Worm (Caenorhabditis elegans) whole organism, mixed stage, embryonic: ENCODE measurements around the gene clec-189.

Source experiments
- M03D4.4 ChIP-seq: sonication (generic microtip); optimal IDR thresholded peaks from 2 replicates; lab custom pipeline; 2017; ENCODE audit warnings: mild to moderate bottlenecking, missing genetic modification characterization, missing compliant biosample characterization
- blmp-1 ChIP-seq: fragments of 150-350 bp; optimal IDR thresholded peaks from 2 replicates; lab custom pipeline; 2014; ENCODE audit warnings: missing biosample characterization, missing genetic modification characterization
- ceh-39 ChIP-seq: fragments of 150-350 bp; optimal IDR thresholded peaks from 2 replicates; lab custom pipeline; 2014; ENCODE audit warnings: missing biosample characterization, missing genetic modification characterization
- ceh-43 ChIP-seq: fragments of 200-800 bp; sonication (Bioruptor generic); optimal IDR thresholded peaks from 2 replicates; lab custom pipeline; 2018; ENCODE audit warnings: mild to moderate bottlenecking, missing genetic modification characterization, moderate library complexity, missing compliant biosample characterization
- ceh-83 ChIP-seq: fragments of 200-800 bp; sonication (Bioruptor generic); optimal IDR thresholded peaks from 2 replicates; lab custom pipeline; 2018; ENCODE audit warnings: mild to moderate bottlenecking, missing genetic modification characterization, missing compliant biosample characterization
- ces-1 ChIP-seq: fragments of 150-350 bp; optimal IDR thresholded peaks from 2 replicates; lab custom pipeline; 2014; ENCODE audit warnings: missing biosample characterization, missing genetic modification reagents, missing genetic modification characterization
- cnd-1 ChIP-seq: fragments of 200-800 bp; sonication (Bioruptor generic); optimal IDR thresholded peaks from 2 replicates; lab custom pipeline; 2018; ENCODE audit warnings: mild to moderate bottlenecking, missing genetic modification characterization, missing compliant biosample characterization
- drap-1 ChIP-seq: fragments of 200-800 bp; sonication (Bioruptor generic); optimal IDR thresholded peaks from 3 replicates; lab custom pipeline; 2018; ENCODE audit warnings: mild to moderate bottlenecking, missing genetic modification characterization, missing compliant biosample characterization
- elt-1 ChIP-seq: sonication (generic microtip); optimal IDR thresholded peaks from 2 replicates; lab custom pipeline; 2017; ENCODE audit warnings: missing genetic modification characterization, mild to moderate bottlenecking, missing compliant biosample characterization, antibody characterized with exemption, moderate library complexity, borderline replicate concordance; ENCODE audit not compliant: insufficient read depth
- elt-3 ChIP-seq: fragments of 150-350 bp; optimal IDR thresholded peaks from 2 replicates; lab custom pipeline; 2014; ENCODE audit warnings: missing biosample characterization, missing genetic modification characterization
- flh-1 ChIP-seq: fragments of 200-800 bp; sonication (Bioruptor generic); optimal IDR thresholded peaks from 2 replicates; lab custom pipeline; 2018; ENCODE audit warnings: mild to moderate bottlenecking, missing genetic modification characterization, moderate library complexity, missing compliant biosample characterization
- ham-2 ChIP-seq: fragments of 200-800 bp; sonication (Bioruptor generic); optimal IDR thresholded peaks from 2 replicates; lab custom pipeline; 2018; ENCODE audit warnings: mild to moderate bottlenecking, missing genetic modification characterization, missing compliant biosample characterization
- hlh-1 ChIP-seq: fragments of 150-350 bp; optimal IDR thresholded peaks from 2 replicates; lab custom pipeline; 2014; ENCODE audit warnings: missing biosample characterization, missing genetic modification reagents, missing genetic modification characterization
- lin-13 ChIP-seq: fragments of 150-350 bp; optimal IDR thresholded peaks from 2 replicates; lab custom pipeline; 2014; ENCODE audit warnings: missing biosample characterization, missing genetic modification characterization
- lin-32 ChIP-seq: fragments of 200-800 bp; sonication (Bioruptor generic); optimal IDR thresholded peaks from 2 replicates; lab custom pipeline; 2018; ENCODE audit warnings: mild to moderate bottlenecking, missing genetic modification characterization, missing compliant biosample characterization
- mab-5 ChIP-seq: fragments of 150-350 bp; optimal IDR thresholded peaks from 2 replicates; lab custom pipeline; 2014; ENCODE audit warnings: missing biosample characterization, missing genetic modification characterization
- mep-1 ChIP-seq: fragments of 150-350 bp; optimal IDR thresholded peaks from 2 replicates; lab custom pipeline; 2017; ENCODE audit warnings: missing biosample characterization, missing genetic modification reagents, missing genetic modification characterization, inconsistent platforms
- nhr-12 ChIP-seq: fragments of 150-350 bp; optimal IDR thresholded peaks from 2 replicates; lab custom pipeline; 2014; ENCODE audit warnings: missing biosample characterization, missing genetic modification characterization
- nhr-2 ChIP-seq: fragments of 150-350 bp; optimal IDR thresholded peaks from 2 replicates; lab custom pipeline; 2014; ENCODE audit warnings: missing biosample characterization, missing genetic modification characterization
- nhr-237 ChIP-seq: fragments of 150-350 bp; optimal IDR thresholded peaks from 2 replicates; lab custom pipeline; 2014; ENCODE audit warnings: missing biosample characterization, missing genetic modification characterization
- nhr-28 ChIP-seq: fragments of 150-350 bp; optimal IDR thresholded peaks from 2 replicates; lab custom pipeline; 2014; ENCODE audit warnings: missing biosample characterization, missing genetic modification characterization
- nhr-76 ChIP-seq: sonication (generic microtip); optimal IDR thresholded peaks from 2 replicates; lab custom pipeline; 2017; ENCODE audit warnings: missing biosample characterization, missing genetic modification characterization
- pha-4 ChIP-seq: fragments of 150-350 bp; optimal IDR thresholded peaks from 2 replicates; lab custom pipeline; 2018; ENCODE audit warnings: missing biosample characterization, missing genetic modification reagents, missing genetic modification characterization
- sem-2 ChIP-seq: fragments of 200-800 bp; sonication (Bioruptor generic); optimal IDR thresholded peaks from 2 replicates; lab custom pipeline; 2018; ENCODE audit warnings: mild to moderate bottlenecking, missing genetic modification characterization, missing compliant biosample characterization
- snpc-4 ChIP-seq: fragments of 150-350 bp; optimal IDR thresholded peaks from 2 replicates; lab custom pipeline; 2014; ENCODE audit warnings: missing biosample characterization, missing genetic modification characterization
- tbx-8 ChIP-seq: fragments of 200-800 bp; sonication (Bioruptor generic); optimal IDR thresholded peaks from 2 replicates; lab custom pipeline; 2018; ENCODE audit warnings: mild to moderate bottlenecking, missing genetic modification characterization, moderate library complexity, missing compliant biosample characterization
- unc-120 ChIP-seq: sonication (generic microtip); optimal IDR thresholded peaks from 2 replicates; lab custom pipeline; 2017; ENCODE audit warnings: missing genetic modification characterization, missing compliant biosample characterization; ENCODE audit not compliant: poor library complexity, severe bottlenecking
- unc-39 ChIP-seq: fragments of 150-350 bp; optimal IDR thresholded peaks from 2 replicates; lab custom pipeline; 2014; ENCODE audit warnings: missing biosample characterization, missing genetic modification characterization
- unc-62 ChIP-seq: fragments of 150-350 bp; optimal IDR thresholded peaks from 2 replicates; lab custom pipeline; 2014; ENCODE audit warnings: missing biosample characterization, missing genetic modification reagents, missing genetic modification characterization
- zip-8 ChIP-seq: fragments of 150-350 bp; optimal IDR thresholded peaks from 2 replicates; lab custom pipeline; 2014; ENCODE audit warnings: missing biosample characterization, missing genetic modification characterization
- ztf-11 ChIP-seq: fragments of 150-350 bp; optimal IDR thresholded peaks from 2 replicates; lab custom pipeline; 2014; ENCODE audit warnings: missing biosample characterization, missing genetic modification characterization

clec-189 gene

DNA sequence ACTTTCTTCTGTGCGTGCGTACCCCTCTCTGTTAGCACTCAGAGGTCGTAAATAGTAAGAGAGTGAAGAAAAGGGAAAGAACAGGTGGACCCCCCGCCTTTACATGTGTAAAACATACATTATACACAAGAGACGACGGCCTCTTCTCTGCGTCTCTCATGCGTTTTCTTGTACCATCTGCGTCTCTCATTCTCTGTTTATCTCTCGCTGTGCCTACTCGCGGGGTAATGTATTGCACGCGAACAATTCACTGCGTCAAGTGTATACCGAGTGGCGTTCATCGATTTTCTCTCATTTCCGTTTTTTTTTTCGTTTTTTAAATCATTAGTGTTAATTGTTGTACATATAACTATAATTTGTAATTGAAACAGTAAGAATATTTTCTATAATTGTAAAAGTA lies 13.4 kb upstream of the clec-189 start:
- TF ChIP-seq unc-120 (tag; lab: Kevin White, UChicago) = no peak
- TF ChIP-seq lin-13 (tag; lab: Kevin White, UChicago) = peak; percentile 44
- no peak for TF ChIP-seq ceh-39 (tag; lab: Kevin White, UChicago)
- TF ChIP-seq flh-1 (GFP tag; lab: Kevin White, UChicago) = no peak
- no peak for TF ChIP-seq nhr-12
- peak; percentile 50 for TF ChIP-seq hlh-1 (tag; lab: Kevin White, UChicago)
- no peak for TF ChIP-seq unc-39 (tag; lab: Kevin White, UChicago)
- TF ChIP-seq blmp-1 (tag; lab: Kevin White, UChicago) = no peak
- TF ChIP-seq elt-1 (tag; lab: Kevin White, UChicago) = no peak
- TF ChIP-seq ham-2 (GFP tag; lab: Kevin White, UChicago) = no peak
- TF ChIP-seq unc-62 (GFP tag; lab: Kevin White, UChicago) = no peak
- no peak for TF ChIP-seq nhr-76

DNA sequence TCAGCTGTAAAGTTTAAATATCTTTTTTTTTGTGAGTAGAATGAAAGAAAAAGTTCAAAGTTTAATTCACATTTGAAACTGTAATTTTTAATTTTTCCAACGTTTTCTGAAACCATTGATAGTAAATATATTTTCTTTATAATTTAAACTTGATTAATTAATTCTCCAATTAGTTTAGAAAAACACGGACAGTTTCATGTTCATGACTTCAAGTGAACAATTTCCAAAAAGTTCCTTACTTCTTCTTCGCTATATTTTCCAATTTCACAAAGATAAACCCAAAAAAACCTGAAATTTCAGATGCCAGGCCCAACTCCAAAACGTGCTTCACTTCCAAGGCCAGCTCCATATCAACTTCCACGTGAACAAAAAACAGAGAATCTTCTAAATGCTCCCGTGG lies 12.2 kb upstream of the clec-189 start, which contains the start of gene M199.2:
Gene M199.2, plus strand, starts transcription at position 301 of the 400 bp plus-strand sequence.
- TF ChIP-seq ztf-11 (tag; lab: Kevin White, UChicago) = no peak
- TF ChIP-seq nhr-76 = no peak
- no peak for TF ChIP-seq ham-2 (GFP tag; lab: Kevin White, UChicago)
- no peak for TF ChIP-seq tbx-8
- no peak for TF ChIP-seq unc-39 (tag; lab: Kevin White, UChicago)
- TF ChIP-seq lin-32 (GFP tag; lab: Kevin White, UChicago) = no peak
- no peak for TF ChIP-seq nhr-2 (tag; lab: Kevin White, UChicago)
- TF ChIP-seq lin-13 (tag; lab: Kevin White, UChicago) = no peak
- TF ChIP-seq sem-2 (GFP tag; lab: Kevin White, UChicago) = no peak
- no peak for TF ChIP-seq zip-8
- no peak for TF ChIP-seq M03D4.4
- TF ChIP-seq, all 35 proteins: peak for 0

DNA sequence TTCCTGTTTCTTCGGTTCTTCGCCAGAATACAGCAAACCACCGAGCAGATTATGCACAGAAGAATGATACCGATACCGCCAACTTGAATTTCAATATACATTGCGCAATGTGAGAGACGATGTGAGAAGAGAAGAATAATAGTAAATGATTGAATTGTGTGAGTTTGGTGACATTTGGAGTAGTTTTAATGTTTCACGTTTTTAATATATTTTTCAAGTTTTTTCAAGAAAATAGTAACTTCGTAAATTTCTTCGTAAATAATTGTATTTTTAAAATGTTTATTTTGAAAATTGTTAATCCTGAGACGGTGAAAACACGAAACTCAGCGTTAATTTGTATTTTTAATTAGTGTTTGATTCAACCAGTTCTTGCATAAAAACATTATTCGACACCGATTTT lies 7.5 kb upstream of the clec-189 start, which contains the start of gene M199.134:
Gene M199.134, minus strand, starts transcription at position 101 of the 400 bp plus-strand sequence.
- TF ChIP-seq elt-3 (no peak), drap-1 (GFP tag; lab: Kevin White, UChicago) (no peak), zip-8 (no peak), ceh-43 (GFP tag; lab: Kevin White, UChicago) (no peak), tbx-8 (no peak), M03D4.4 (no peak), flh-1 (GFP tag; lab: Kevin White, UChicago) (no peak), ztf-11 (tag; lab: Kevin White, UChicago) (no peak), unc-120 (tag; lab: Kevin White, UChicago) (no peak), snpc-4 (no peak), sem-2 (GFP tag; lab: Kevin White, UChicago) (no peak), blmp-1 (tag; lab: Kevin White, UChicago) (no peak), nhr-237 (no peak)

DNA sequence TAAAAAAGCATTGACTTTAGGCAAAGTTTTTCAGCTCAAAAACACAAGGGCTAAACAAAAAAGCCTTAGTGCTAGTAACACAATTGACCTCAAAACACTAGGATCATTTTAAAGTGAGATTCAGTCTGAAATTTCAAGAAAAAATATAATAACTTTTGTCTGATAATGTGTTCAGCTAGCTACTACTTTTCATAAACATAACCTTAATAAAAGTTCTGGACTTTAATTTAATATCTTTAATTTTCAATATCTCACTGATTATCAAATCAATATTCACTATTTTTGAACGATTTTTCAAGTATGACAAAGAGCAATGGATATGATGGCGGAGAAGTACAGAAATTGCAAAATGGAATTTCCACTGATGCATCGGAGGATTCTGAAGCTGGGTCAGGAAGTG lies 6.3 kb upstream of the clec-189 start, which contains the start of gene M199.135:
Gene M199.135, plus strand, starts transcription at position 301 of the 400 bp plus-strand sequence.
- TF ChIP-seq nhr-12 (no peak), hlh-1 (tag; lab: Kevin White, UChicago) (no peak), ceh-43 (GFP tag; lab: Kevin White, UChicago) (no peak), ztf-11 (tag; lab: Kevin White, UChicago) (no peak), cnd-1 (tag; lab: Kevin White, UChicago) (no peak), pha-4 (tag; lab: Kevin White, UChicago) (no peak), nhr-2 (tag; lab: Kevin White, UChicago) (no peak), ces-1 (no peak), elt-3 (no peak)

DNA sequence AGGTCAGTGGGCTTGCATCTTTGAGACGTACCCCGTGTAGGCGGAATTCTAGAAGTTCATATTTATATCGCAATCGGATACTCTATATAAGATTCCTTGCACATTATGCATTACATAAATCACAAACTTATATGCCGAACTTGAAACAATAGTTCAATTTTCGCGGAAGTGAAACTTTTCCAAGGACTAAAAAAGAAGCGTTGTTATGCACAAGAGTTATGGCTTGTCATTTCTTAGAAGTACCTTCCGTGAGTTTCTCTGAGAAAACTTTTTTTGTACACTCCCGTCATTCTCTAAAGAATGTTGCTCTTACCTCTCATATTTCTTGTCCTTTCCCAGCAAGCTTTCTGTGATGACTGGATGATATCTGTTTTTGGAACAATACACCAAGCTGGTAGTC lies 2.2 kb upstream of the clec-189 start, which contains the start of gene M199.136:
Gene M199.136, plus strand, starts transcription at position 301 of the 400 bp plus-strand sequence.
- TF ChIP-seq drap-1 (GFP tag; lab: Kevin White, UChicago) (no peak), pha-4 (tag; lab: Kevin White, UChicago) (no peak), mab-5 (no peak), nhr-28 (tag; lab: Kevin White, UChicago) (no peak), elt-3 (no peak), lin-13 (tag; lab: Kevin White, UChicago) (no peak), ceh-43 (GFP tag; lab: Kevin White, UChicago) (no peak), snpc-4 (no peak), nhr-237 (no peak), ces-1 (no peak), zip-8 (no peak), nhr-76 (no peak), blmp-1 (tag; lab: Kevin White, UChicago) (no peak), mep-1 (no peak), ztf-11 (tag; lab: Kevin White, UChicago) (no peak), unc-62 (GFP tag; lab: Kevin White, UChicago) (no peak), ceh-83 (no peak), unc-120 (tag; lab: Kevin White, UChicago) (no peak), unc-39 (tag; lab: Kevin White, UChicago) (no peak), ceh-39 (tag; lab: Kevin White, UChicago) (no peak)
